Fruit fly (Drosophila melanogaster) whole organism, embryonic: ENCODE results near the gene Wdr59.
A peak's percentile ranks its signal among the peaks of the same experiment; 100 is the strongest.

Experiments used
- Atf3 ChIP-seq: fragments of 200-800 bp; sonication (Bioruptor generic); optimal IDR thresholded peaks from 3 replicates; lab custom pipeline; 2016; ENCODE audit warnings: missing biosample characterization, missing genetic modification characterization
- Bgb ChIP-seq: fragments of 200-800 bp; sonication (Bioruptor generic); IDR thresholded peaks from 2 replicates; pipeline ENCODE4 v1.3.6; 2022; ENCODE audit warnings: missing biosample characterization, missing genetic modification characterization; ENCODE audit not compliant: partially characterized antibody
- CG1024 ChIP-seq: fragments of 200-800 bp; sonication (Bioruptor generic); IDR thresholded peaks from 2 replicates; pipeline ENCODE4 v1.3.6; 2022; ENCODE audit warnings: missing biosample characterization, missing genetic modification characterization
- CG10543 ChIP-seq: fragments of 200-800 bp; sonication (Bioruptor generic); optimal IDR thresholded peaks from 3 replicates; lab custom pipeline; 2017; ENCODE audit warnings: missing biosample characterization, mild to moderate bottlenecking, missing genetic modification characterization, moderate library complexity
- CG12769 ChIP-seq: fragments of 200-800 bp; sonication (Bioruptor generic); optimal IDR thresholded peaks from 2 replicates; lab custom pipeline; 2019; ENCODE audit warnings: missing biosample characterization, mild to moderate bottlenecking, missing genetic modification characterization, moderate library complexity
- CG17568 ChIP-seq: fragments of 200-800 bp; sonication (Bioruptor generic); optimal IDR thresholded peaks from 2 replicates; lab custom pipeline; 2018; ENCODE audit warnings: missing biosample characterization, mild to moderate bottlenecking, missing genetic modification characterization, moderate library complexity
- CG17612 ChIP-seq: fragments of 200-800 bp; sonication (Bioruptor generic); IDR thresholded peaks from 2 replicates; pipeline ENCODE4 v1.3.6; 2022; ENCODE audit warnings: missing biosample characterization, missing genetic modification characterization
- CG17829 ChIP-seq: fragments of 200-800 bp; optimal IDR thresholded peaks from 2 replicates; lab custom pipeline; 2019; ENCODE audit warnings: missing biosample characterization, mild to moderate bottlenecking, missing genetic modification characterization, moderate library complexity
- CG30403 ChIP-seq: fragments of 200-800 bp; sonication (Bioruptor generic); optimal IDR thresholded peaks from 3 replicates; lab custom pipeline; 2016; ENCODE audit warnings: missing biosample characterization, missing genetic modification characterization
- CG3065 ChIP-seq: fragments of 200-800 bp; sonication (Bioruptor generic); optimal IDR thresholded peaks from 2 replicates; lab custom pipeline; 2016; ENCODE audit warnings: missing biosample characterization, missing genetic modification characterization
- CG34376 ChIP-seq: fragments of 200-800 bp; sonication (Bioruptor generic); optimal IDR thresholded peaks from 2 replicates; lab custom pipeline; 2018; ENCODE audit warnings: missing biosample characterization, mild to moderate bottlenecking, missing genetic modification characterization
- CG6765 ChIP-seq: fragments of 200-800 bp; sonication (Bioruptor generic); optimal IDR thresholded peaks from 3 replicates; lab custom pipeline; 2017; ENCODE audit warnings: missing biosample characterization, mild to moderate bottlenecking, missing genetic modification characterization
- CG8089 ChIP-seq: fragments of 200-800 bp; sonication (Bioruptor generic); optimal IDR thresholded peaks from 3 replicates; lab custom pipeline; 2016; ENCODE audit warnings: missing biosample characterization, missing genetic modification characterization
- CG8290 ChIP-seq, 3 experiments: fragments of 200-800 bp; sonication (Bioruptor generic); optimal IDR thresholded peaks; 2 replicates each; lab custom pipeline; 2016 to 2019; ENCODE audit warnings: missing biosample characterization in 3 of 3, missing genetic modification characterization in 3 of 3, mild to moderate bottlenecking in 2 of 3, moderate library complexity in 1 of 3
- CG9215 ChIP-seq: fragments of 200-800 bp; sonication (Bioruptor generic); IDR thresholded peaks from 2 replicates; pipeline ENCODE4 v1.3.6; 2022; ENCODE audit warnings: missing biosample characterization, missing genetic modification characterization
- CG9437 ChIP-seq: fragments of 200-800 bp; sonication (Bioruptor generic); optimal IDR thresholded peaks from 2 replicates; lab custom pipeline; 2018; ENCODE audit warnings: missing biosample characterization, mild to moderate bottlenecking, missing genetic modification characterization
- CG9876 ChIP-seq: fragments of 200-800 bp; sonication (Bioruptor generic); optimal IDR thresholded peaks from 2 replicates; lab custom pipeline; 2016; ENCODE audit warnings: missing biosample characterization, missing genetic modification characterization
- Dek ChIP-seq: fragments of 200-800 bp; sonication (Bioruptor generic); optimal IDR thresholded peaks from 3 replicates; lab custom pipeline; 2019; ENCODE audit warnings: missing biosample characterization, mild to moderate bottlenecking, missing genetic modification characterization, moderate library complexity
- Dref ChIP-seq: fragments of 200-800 bp; sonication (Bioruptor generic); IDR thresholded peaks from 2 replicates; pipeline ENCODE4 v1.3.6; 2022; ENCODE audit warnings: missing biosample characterization, missing genetic modification characterization
- HLH3B ChIP-seq: fragments of 200-800 bp; sonication (Bioruptor generic); IDR thresholded peaks from 2 replicates; pipeline ENCODE4 v1.3.6; 2022; ENCODE audit warnings: missing biosample characterization, missing genetic modification characterization
- Hr78 ChIP-seq, 2 experiments: fragments of 200-800 bp in 1 of 2; fragments of >200 bp in 1 of 2; sonication (Bioruptor generic) in 1 of 2; optimal IDR thresholded peaks; 2 replicates each; lab custom pipeline; 2017 to 2019; ENCODE audit warnings: missing biosample characterization in 2 of 2, missing genetic modification characterization in 2 of 2, mild to moderate bottlenecking in 1 of 2, moderate library complexity in 1 of 2
- Max ChIP-seq: fragments of 200-800 bp; sonication (Bioruptor generic); optimal IDR thresholded peaks from 2 replicates; lab custom pipeline; 2016; ENCODE audit warnings: missing biosample characterization, mild to moderate bottlenecking, missing genetic modification characterization
- Nf-YA ChIP-seq: fragments of 200-800 bp; sonication (Bioruptor generic); IDR thresholded peaks from 2 replicates; pipeline ENCODE4 v1.3.6; 2022; ENCODE audit warnings: missing biosample characterization, missing genetic modification characterization
- Optix ChIP-seq: fragments of 200-800 bp; sonication (Bioruptor generic); IDR thresholded peaks from 3 replicates; pipeline ENCODE4 v1.3.6; 2022; ENCODE audit warnings: missing biosample characterization, missing genetic modification characterization
- Pdp1 ChIP-seq, 2 experiments: fragments of 200-800 bp; sonication (Bioruptor generic); optimal IDR thresholded peaks; 3 replicates each; lab custom pipeline; 2016; ENCODE audit warnings: missing biosample characterization in 2 of 2, missing genetic modification characterization in 2 of 2, mild to moderate bottlenecking in 1 of 2, moderate library complexity in 1 of 2
- Side ChIP-seq: fragments of 200-800 bp; sonication (Bioruptor generic); optimal IDR thresholded peaks from 2 replicates; lab custom pipeline; 2016; ENCODE audit warnings: missing biosample characterization, missing genetic modification characterization
- Spps ChIP-seq: fragments of 200-800 bp; sonication (Bioruptor generic); optimal IDR thresholded peaks from 2 replicates; lab custom pipeline; 2018; ENCODE audit warnings: missing biosample characterization, mild to moderate bottlenecking, missing genetic modification characterization
- Sry-β ChIP-seq: fragments of 200-800 bp; sonication (Bioruptor generic); optimal IDR thresholded peaks from 2 replicates; lab custom pipeline; 2018; ENCODE audit warnings: missing biosample characterization, mild to moderate bottlenecking, missing genetic modification characterization, moderate library complexity
- Stat92E ChIP-seq, 3 experiments: fragments of >200 bp in 2 of 3; fragments of 200-800 bp in 1 of 3; sonication (Bioruptor generic) in 1 of 3; optimal IDR thresholded peaks; 2 replicates each; lab custom pipeline; 2017 to 2019; ENCODE audit warnings: missing biosample characterization in 3 of 3, missing genetic modification characterization in 3 of 3, mild to moderate bottlenecking in 1 of 3, moderate library complexity in 1 of 3
- Usf ChIP-seq: fragments of 200-800 bp; sonication (Bioruptor generic); optimal IDR thresholded peaks from 2 replicates; lab custom pipeline; 2017; ENCODE audit warnings: missing genotype, missing biosample characterization, missing genetic modification characterization
- Xrp1 ChIP-seq: fragments of 200-800 bp; sonication (Bioruptor generic); IDR thresholded peaks from 2 replicates; pipeline ENCODE4 v1.3.6; 2022; ENCODE audit warnings: missing biosample characterization, missing genetic modification characterization
- bcd ChIP-seq: fragments of 200-800 bp; sonication (Bioruptor generic); optimal IDR thresholded peaks from 2 replicates; lab custom pipeline; 2017; ENCODE audit warnings: missing biosample characterization, mild to moderate bottlenecking, missing genetic modification characterization
- cg ChIP-seq: fragments of 200-800 bp; sonication (Bioruptor generic); optimal IDR thresholded peaks from 3 replicates; lab custom pipeline; 2019; ENCODE audit warnings: missing biosample characterization, mild to moderate bottlenecking, missing genetic modification characterization, moderate library complexity
- chif ChIP-seq, 2 experiments: fragments of 200-800 bp; sonication (Bioruptor generic); optimal IDR thresholded peaks; 3 replicates each; lab custom pipeline; 2016; ENCODE audit warnings: missing biosample characterization in 2 of 2, missing genetic modification characterization in 2 of 2
- chn ChIP-seq: fragments of 200-800 bp; sonication (Bioruptor generic); optimal IDR thresholded peaks from 2 replicates; lab custom pipeline; 2016; ENCODE audit warnings: missing biosample characterization, missing genetic modification characterization
- ci ChIP-seq: fragments of 200-800 bp; sonication (Bioruptor generic); IDR thresholded peaks from 3 replicates; pipeline ENCODE4 v1.3.6; 2022; ENCODE audit warnings: missing biosample characterization, missing genetic modification characterization
- crc ChIP-seq: fragments of 200-800 bp; sonication (Bioruptor generic); optimal IDR thresholded peaks from 2 replicates; lab custom pipeline; 2016; ENCODE audit warnings: missing biosample characterization, missing genetic modification characterization
- dati ChIP-seq: fragments of 200-800 bp; sonication (Bioruptor generic); IDR thresholded peaks from 2 replicates; pipeline ENCODE4 v1.3.6; 2022; ENCODE audit warnings: missing biosample characterization, missing genetic modification characterization
- esg ChIP-seq: fragments of 200-800 bp; sonication (Bioruptor generic); conservative IDR thresholded peaks from 2 replicates; pipeline ENCODE4 v1.3.6; 2022; ENCODE audit warnings: missing biosample characterization, missing genetic modification characterization
- her ChIP-seq: fragments of 200-800 bp; sonication (Bioruptor generic); optimal IDR thresholded peaks from 2 replicates; lab custom pipeline; 2016; ENCODE audit warnings: missing biosample characterization, missing genetic modification characterization
- lab ChIP-seq: fragments of 200-800 bp; sonication (Bioruptor generic); optimal IDR thresholded peaks from 3 replicates; lab custom pipeline; 2017; ENCODE audit warnings: missing biosample characterization, missing genetic modification characterization, mild to moderate bottlenecking, moderate library complexity, missing genetic modification reagents
- nau ChIP-seq: fragments of 200-800 bp; sonication (Bioruptor generic); optimal IDR thresholded peaks from 3 replicates; lab custom pipeline; 2017; ENCODE audit warnings: missing biosample characterization, mild to moderate bottlenecking, missing genetic modification characterization, missing genetic modification reagents
- nom ChIP-seq: fragments of 200-800 bp; sonication (Bioruptor generic); optimal IDR thresholded peaks from 2 replicates; lab custom pipeline; 2017; ENCODE audit warnings: missing biosample characterization, missing genetic modification characterization, mild to moderate bottlenecking, moderate library complexity, missing genetic modification reagents
- phol ChIP-seq: fragments of 200-800 bp; sonication (Bioruptor generic); optimal IDR thresholded peaks from 3 replicates; lab custom pipeline; 2018; ENCODE audit warnings: missing biosample characterization, mild to moderate bottlenecking, missing genetic modification characterization, moderate library complexity
- rib ChIP-seq: fragments of 200-800 bp; sonication (Bioruptor generic); IDR thresholded peaks from 2 replicates; pipeline ENCODE4 v1.3.6; 2022; ENCODE audit warnings: missing biosample characterization, missing genetic modification characterization
- sc ChIP-seq, 3 experiments: fragments of >200 bp in 2 of 3; fragments of 200-800 bp in 1 of 3; sonication (Bioruptor generic) in 1 of 3; optimal IDR thresholded peaks; 2 replicates in 2 of 3; 3 replicates in 1 of 3; lab custom pipeline; 2017; ENCODE audit warnings: mild to moderate bottlenecking in 1 of 3, missing biosample characterization in 1 of 3, missing genetic modification characterization in 1 of 3, missing genetic modification reagents in 1 of 3
- sens-2 ChIP-seq: fragments of 200-800 bp; sonication (Bioruptor generic); IDR thresholded peaks from 2 replicates; pipeline ENCODE4 v1.3.6; 2022; ENCODE audit warnings: missing biosample characterization, missing genetic modification characterization
- seq ChIP-seq: fragments of 200-800 bp; sonication (Bioruptor generic); IDR thresholded peaks from 2 replicates; pipeline ENCODE4 v1.3.6; 2022; ENCODE audit warnings: missing biosample characterization, missing genetic modification characterization
- vvl ChIP-seq: fragments of 200-800 bp; sonication (Bioruptor generic); IDR thresholded peaks from 2 replicates; pipeline ENCODE4 v1.3.6; 2022; ENCODE audit warnings: missing biosample characterization, missing genetic modification characterization
- wdn ChIP-seq: fragments of 200-800 bp; sonication (Bioruptor generic); IDR thresholded peaks from 2 replicates; pipeline ENCODE4 v1.3.6; 2022; ENCODE audit warnings: missing biosample characterization, missing genetic modification characterization

Wdr59 gene

DNA sequence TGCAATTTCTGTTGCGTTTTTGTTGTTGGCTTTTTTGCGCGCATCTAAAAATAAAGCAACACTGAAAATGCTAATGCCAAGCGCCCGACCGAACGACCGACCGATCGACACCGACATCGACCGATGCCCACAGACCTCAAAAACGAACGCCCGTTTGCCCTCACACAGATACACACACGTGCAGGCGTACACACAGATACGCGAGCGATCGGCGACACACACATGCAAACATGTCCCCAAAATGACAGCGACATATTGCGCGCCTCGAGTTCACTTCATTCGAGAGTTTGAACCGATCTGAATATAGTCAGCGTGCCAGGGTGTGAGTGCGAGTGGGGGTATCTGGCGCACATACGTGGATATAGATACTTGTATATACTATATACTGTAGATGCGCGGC lies 30.1 kb upstream of the Wdr59 start:
- TF ChIP-seq CG9215, result no peak
- no peak for TF ChIP-seq Spps (tag; lab: Kevin White, UChicago)
- TF ChIP-seq CG17612 (GFP tag; lab: Robert Waterston, UW), result no peak
- peak; percentile 29; the same call in 1 of the 2 replicates for TF ChIP-seq rib
- no peak for TF ChIP-seq Sry-β
- no peak for TF ChIP-seq nau (GFP tag; lab: Kevin White, UChicago)
- no peak for TF ChIP-seq Bgb (GFP tag; lab: Robert Waterston, UW)
- TF ChIP-seq CG9876 (GFP tag; lab: Kevin White, UChicago), result no peak
- no peak for TF ChIP-seq CG1024
- TF ChIP-seq Usf (GFP tag; lab: Kevin White, UChicago), result no peak
- peak; percentile 10 for TF ChIP-seq lab (GFP tag; lab: Kevin White, UChicago)
- no peak for TF ChIP-seq Optix
- TF ChIP-seq her (GFP tag; lab: Kevin White, UChicago), result no peak
- TF ChIP-seq CG8290 (GFP tag; optimal IDR thresholded peaks at IDR 0.05; lab: Kevin White, UChicago), result no peak
- TF ChIP-seq CG8290 (tag; optimal IDR thresholded peaks at IDR 0.05; lab: Kevin White, UChicago), result peak in 1 of 2 experiments; percentile 8
- no peak for TF ChIP-seq sc (optimal IDR thresholded peaks at IDR 0.05; lab: Kevin White, UChicago)
- TF ChIP-seq sc (GFP tag; optimal IDR thresholded peaks at IDR 0.05; lab: Kevin White, UChicago), result no peak
- peak; percentile 56 for TF ChIP-seq vvl (GFP tag; lab: Robert Waterston, UW)
- TF ChIP-seq crc (GFP tag; lab: Kevin White, UChicago), result no peak
- TF ChIP-seq CG17568, result no peak
- no peak for TF ChIP-seq Stat92E (GFP tag; optimal IDR thresholded peaks at IDR 0.05; lab: Kevin White, UChicago)
- TF ChIP-seq Max, result no peak
- peak; percentile 84 for TF ChIP-seq cg (GFP tag; lab: Kevin White, UChicago)
- no peak for TF ChIP-seq phol (tag; lab: Kevin White, UChicago)
- no peak for TF ChIP-seq dati (GFP tag; lab: Robert Waterston, UW)
- TF ChIP-seq CG12769 (tag; lab: Kevin White, UChicago), result peak; percentile 78
- no peak for TF ChIP-seq CG8089 (GFP tag; lab: Kevin White, UChicago)
- TF ChIP-seq ci (GFP tag; lab: Robert Waterston, UW), result 0 out of 3 replicates have a peak, but pooled peaks have one; percentile 16
- TF ChIP-seq Dek, result no peak
- TF ChIP-seq sens-2, result no peak
- no peak for TF ChIP-seq CG17829 (tag; lab: Kevin White, UChicago)
- TF ChIP-seq Hr78 (GFP tag; optimal IDR thresholded peaks at IDR 0.05; lab: Kevin White, UChicago), result peak in 1 of 2 experiments; percentile 98
- no peak for TF ChIP-seq CG3065 (GFP tag; lab: Kevin White, UChicago)
- TF ChIP-seq nom (GFP tag; lab: Kevin White, UChicago), result no peak
- TF ChIP-seq Dref (GFP tag; lab: Robert Waterston, UW), result no peak
- TF ChIP-seq Side (GFP tag; lab: Kevin White, UChicago), result no peak
- no peak for TF ChIP-seq Pdp1 (GFP tag; optimal IDR thresholded peaks at IDR 0.05; lab: Kevin White, UChicago)
- no peak for TF ChIP-seq Xrp1 (GFP tag; lab: Robert Waterston, UW)
- no peak for TF ChIP-seq CG34376 (GFP tag; lab: Kevin White, UChicago)
- no peak for TF ChIP-seq CG30403 (GFP tag; lab: Kevin White, UChicago)
- TF ChIP-seq wdn (GFP tag; lab: Robert Waterston, UW), result no peak
- TF ChIP-seq chn (GFP tag; lab: Kevin White, UChicago), result no peak
- TF ChIP-seq CG10543 (GFP tag; lab: Kevin White, UChicago), result peak; percentile 9
- no peak for TF ChIP-seq seq (GFP tag; lab: Robert Waterston, UW)
- TF ChIP-seq Atf3, result no peak
- no peak for TF ChIP-seq CG6765 (GFP tag; lab: Kevin White, UChicago)
- TF ChIP-seq CG9437 (GFP tag; lab: Kevin White, UChicago), result no peak
- TF ChIP-seq chif (GFP tag; optimal IDR thresholded peaks at IDR 0.05; lab: Kevin White, UChicago), result no peak
- no peak for TF ChIP-seq bcd (GFP tag; lab: Kevin White, UChicago)
- no peak for TF ChIP-seq Nf-YA (GFP tag; lab: Robert Waterston, UW)
- TF ChIP-seq esg (GFP tag; lab: Robert Waterston, UW), result no peak
- TF ChIP-seq HLH3B, result no peak
